Worm (Caenorhabditis elegans) whole organism, L2 larva: Measurements from ENCODE around the gene C48B4.13.

Experiments used
- alr-1 ChIP-seq: fragments of 150-350 bp; optimal IDR thresholded peaks from 2 replicates; lab custom pipeline; 2014; ENCODE audit warnings: missing biosample characterization, missing genetic modification characterization
- elt-1 ChIP-seq: fragments of 150-350 bp; optimal IDR thresholded peaks from 2 replicates; lab custom pipeline; 2014; ENCODE audit warnings: missing biosample characterization, missing genetic modification characterization
- fos-1 ChIP-seq: fragments of 150-350 bp; optimal IDR thresholded peaks from 2 replicates; lab custom pipeline; 2014; ENCODE audit warnings: missing biosample characterization, missing genetic modification characterization
- nhr-237 ChIP-seq: fragments of 150-350 bp; optimal IDR thresholded peaks from 2 replicates; lab custom pipeline; 2014; ENCODE audit warnings: missing biosample characterization, missing genetic modification characterization
- nhr-25 ChIP-seq: fragments of 150-350 bp; sonication (generic microtip); optimal IDR thresholded peaks from 3 replicates; lab custom pipeline; 2014; ENCODE audit warnings: missing biosample characterization, missing genetic modification characterization
- nhr-77 ChIP-seq: fragments of 150-350 bp; optimal IDR thresholded peaks from 2 replicates; lab custom pipeline; 2014; ENCODE audit warnings: missing biosample characterization, missing genetic modification characterization
- snpc-4 ChIP-seq: fragments of 150-350 bp; optimal IDR thresholded peaks from 2 replicates; lab custom pipeline; 2014; ENCODE audit warnings: missing biosample characterization, missing genetic modification characterization
- zag-1 ChIP-seq: fragments of 150-350 bp; optimal IDR thresholded peaks from 2 replicates; lab custom pipeline; 2014; ENCODE audit warnings: missing biosample characterization, missing genetic modification characterization

DNA sequence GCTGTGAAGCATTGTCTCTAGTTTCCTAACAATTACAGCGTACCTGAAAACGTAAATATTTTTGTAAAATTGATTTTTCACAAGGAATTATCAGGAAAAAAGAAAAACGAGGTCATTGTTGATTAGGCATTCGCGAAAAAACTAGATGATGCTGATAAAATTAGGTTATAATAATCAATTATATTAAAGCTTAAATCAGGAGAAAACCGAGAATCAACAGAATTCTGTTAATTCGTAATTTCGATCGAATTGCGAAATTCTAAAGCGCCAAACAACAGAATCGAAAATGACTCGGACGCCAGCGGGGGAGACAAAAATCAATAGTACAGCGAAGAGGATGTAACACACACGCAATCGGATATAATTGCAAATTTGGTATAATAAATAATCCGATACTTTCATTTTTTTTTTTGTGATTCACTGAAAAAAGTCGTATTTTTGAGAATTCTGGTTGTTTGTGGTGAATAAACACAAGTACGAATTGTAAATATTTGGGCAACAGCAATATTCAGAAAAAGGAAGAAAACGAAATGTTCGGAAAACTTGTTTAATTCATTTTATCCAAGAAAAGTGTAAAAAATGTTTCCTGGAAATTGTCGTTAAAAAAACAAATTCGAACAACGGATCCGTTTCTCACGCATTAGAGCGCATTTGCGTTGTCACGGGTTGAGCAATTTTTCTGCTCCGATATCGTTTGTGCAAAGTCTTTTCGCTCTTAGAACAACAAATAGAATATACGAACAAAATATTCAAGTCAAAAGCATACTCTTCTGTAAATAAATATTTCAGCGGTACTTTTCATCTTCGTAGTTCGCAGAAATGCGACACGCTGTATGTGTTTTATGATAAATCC lies 11.7 kb downstream of the C48B4.13 start, which contains the start of gene ced-7:
- TF ChIP-seq alr-1 = no peak
- no peak for TF ChIP-seq nhr-25 (tag; lab: Kevin White, UChicago)
- TF ChIP-seq nhr-77 (tag; lab: Kevin White, UChicago) = no peak
- no peak for TF ChIP-seq elt-1
- no peak for TF ChIP-seq fos-1 (tag; lab: Kevin White, UChicago)
- TF ChIP-seq zag-1 (tag; lab: Kevin White, UChicago) = no peak
- TF ChIP-seq nhr-237 (tag; lab: Kevin White, UChicago) = no peak
- TF ChIP-seq snpc-4 = no peak
